Fruit fly (Drosophila melanogaster) whole organism, embryonic: ENCODE results near the gene sky.

Source experiments
- CG10366 ChIP-seq: fragments of 200-800 bp; sonication (Bioruptor generic); IDR thresholded peaks from 2 replicates; pipeline ENCODE4 v1.3.6; 2022; ENCODE audit warnings: missing biosample characterization, missing genetic modification characterization
- CG10462 ChIP-seq: fragments of 200-800 bp; sonication (Bioruptor generic); optimal IDR thresholded peaks from 2 replicates; lab custom pipeline; 2016; ENCODE audit warnings: missing biosample characterization, missing genetic modification characterization
- CG11085 ChIP-seq: fragments of 200-800 bp; sonication (Bioruptor generic); IDR thresholded peaks from 2 replicates; pipeline ENCODE4 v1.3.6; 2022; ENCODE audit warnings: missing biosample characterization, missing genetic modification characterization
- CG13894 ChIP-seq: fragments of 200-800 bp; sonication (Bioruptor generic); optimal IDR thresholded peaks from 3 replicates; lab custom pipeline; 2018; ENCODE audit warnings: missing biosample characterization, mild to moderate bottlenecking, missing genetic modification characterization, moderate library complexity
- CG17361 ChIP-seq: fragments of 200-800 bp; sonication (Bioruptor generic); IDR thresholded peaks from 3 replicates; pipeline ENCODE4 v1.3.6; 2022; ENCODE audit warnings: missing biosample characterization, missing genetic modification characterization
- CG18262 ChIP-seq: fragments of 200-800 bp; optimal IDR thresholded peaks from 3 replicates; lab custom pipeline; 2019; ENCODE audit warnings: missing biosample characterization, mild to moderate bottlenecking, missing genetic modification characterization, moderate library complexity
- CG2116 ChIP-seq: fragments of 200-800 bp; sonication (Bioruptor generic); optimal IDR thresholded peaks from 3 replicates; lab custom pipeline; 2018; ENCODE audit warnings: missing biosample characterization, mild to moderate bottlenecking, missing genetic modification characterization
- CG2120 ChIP-seq: fragments of 200-800 bp; sonication (Bioruptor generic); optimal IDR thresholded peaks from 3 replicates; lab custom pipeline; 2016; ENCODE audit warnings: missing biosample characterization, missing genetic modification characterization
- CG3847 ChIP-seq: fragments of 200-800 bp; sonication (Bioruptor generic); IDR thresholded peaks from 2 replicates; pipeline ENCODE4 v1.3.6; 2022; ENCODE audit warnings: missing biosample characterization, missing genetic modification characterization
- CG6272 ChIP-seq: fragments of 200-800 bp; sonication (Bioruptor generic); IDR thresholded peaks from 2 replicates; pipeline ENCODE4 v1.3.6; 2022; ENCODE audit warnings: missing biosample characterization, missing genetic modification characterization
- CG6765 ChIP-seq: fragments of 200-800 bp; sonication (Bioruptor generic); optimal IDR thresholded peaks from 3 replicates; lab custom pipeline; 2017; ENCODE audit warnings: missing biosample characterization, mild to moderate bottlenecking, missing genetic modification characterization
- CG6854 ChIP-seq: fragments of 200-800 bp; sonication (Bioruptor generic); optimal IDR thresholded peaks from 3 replicates; lab custom pipeline; 2017; ENCODE audit warnings: missing biosample characterization, mild to moderate bottlenecking, missing genetic modification characterization
- CG7372 ChIP-seq: fragments of 200-800 bp; sonication (Bioruptor generic); IDR thresholded peaks from 2 replicates; pipeline ENCODE4 v1.3.6; 2022; ENCODE audit warnings: missing biosample characterization, missing genetic modification characterization
- CG9797 ChIP-seq: fragments of 200-800 bp; sonication (Bioruptor generic); optimal IDR thresholded peaks from 3 replicates; lab custom pipeline; 2018; ENCODE audit warnings: missing biosample characterization, mild to moderate bottlenecking, missing genetic modification characterization
- Camta ChIP-seq: fragments of 200-800 bp; sonication (Bioruptor generic); optimal IDR thresholded peaks from 2 replicates; lab custom pipeline; 2016; ENCODE audit warnings: missing biosample characterization, missing genetic modification characterization
- Eip74EF ChIP-seq, 2 experiments: fragments of 200-800 bp in 1 of 2; fragments of >200 bp in 1 of 2; sonication (Bioruptor generic) in 1 of 2; optimal IDR thresholded peaks; 2 replicates each; lab custom pipeline; 2017 to 2019; ENCODE audit warnings: missing biosample characterization in 2 of 2, missing genetic modification characterization in 2 of 2, mild to moderate bottlenecking in 1 of 2, moderate library complexity in 1 of 2
- Hand ChIP-seq: fragments of 200-800 bp; sonication (Bioruptor generic); optimal IDR thresholded peaks from 2 replicates; lab custom pipeline; 2017; ENCODE audit warnings: mild to moderate bottlenecking, missing biosample characterization, missing genetic modification reagents, missing genetic modification characterization
- Max ChIP-seq: fragments of 200-800 bp; sonication (Bioruptor generic); optimal IDR thresholded peaks from 2 replicates; lab custom pipeline; 2016; ENCODE audit warnings: missing biosample characterization, mild to moderate bottlenecking, missing genetic modification characterization
- NC2β ChIP-seq: fragments of 200-800 bp; sonication (Bioruptor generic); optimal IDR thresholded peaks from 2 replicates; lab custom pipeline; 2016; ENCODE audit warnings: missing biosample characterization, missing genetic modification characterization
- PHDP ChIP-seq: fragments of 200-800 bp; sonication (Bioruptor generic); optimal IDR thresholded peaks from 3 replicates; lab custom pipeline; 2018; ENCODE audit warnings: missing biosample characterization, mild to moderate bottlenecking, missing genetic modification characterization, moderate library complexity
- Taf1 ChIP-seq: fragments of 200-800 bp; sonication (Bioruptor generic); IDR thresholded peaks from 2 replicates; pipeline ENCODE4 v1.3.6; 2022; ENCODE audit warnings: missing biosample characterization, missing genetic modification characterization
- Trl ChIP-seq, 3 experiments: fragments of >200 bp in 2 of 3; fragments of 200-800 bp in 1 of 3; sonication (Bioruptor generic) in 1 of 3; optimal IDR thresholded peaks; 2 replicates in 1 of 3; 3 replicates in 2 of 3; lab custom pipeline; 2016 to 2017; ENCODE audit warnings: missing biosample characterization in 1 of 3, missing genetic modification characterization in 1 of 3
- Vsx1 ChIP-seq: fragments of 200-800 bp; sonication (Bioruptor generic); optimal IDR thresholded peaks from 2 replicates; lab custom pipeline; 2017; ENCODE audit warnings: missing biosample characterization, mild to moderate bottlenecking, missing genetic modification characterization, missing genetic modification reagents
- Xbp1 ChIP-seq: fragments of 200-800 bp; sonication (Bioruptor generic); optimal IDR thresholded peaks from 3 replicates; lab custom pipeline; 2016; ENCODE audit warnings: missing biosample characterization, mild to moderate bottlenecking, missing genetic modification characterization
- amos ChIP-seq: fragments of 200-800 bp; sonication (Bioruptor generic); IDR thresholded peaks from 2 replicates; pipeline ENCODE4 v1.3.6; 2022; ENCODE audit warnings: missing biosample characterization, missing genetic modification characterization; ENCODE audit not compliant: partially characterized antibody
- ap ChIP-seq: fragments of 200-800 bp; sonication (Bioruptor generic); IDR thresholded peaks from 2 replicates; pipeline ENCODE4 v1.3.6; 2022; ENCODE audit warnings: missing biosample characterization, missing genetic modification characterization
- ato ChIP-seq: fragments of 200-800 bp; sonication (Bioruptor generic); IDR thresholded peaks from 2 replicates; pipeline ENCODE4 v1.3.6; 2022; ENCODE audit warnings: missing biosample characterization, missing genetic modification characterization; ENCODE audit not compliant: partially characterized antibody
- bbx ChIP-seq: fragments of 200-800 bp; sonication (Bioruptor generic); IDR thresholded peaks from 2 replicates; pipeline ENCODE4 v1.3.6; 2022; ENCODE audit warnings: missing biosample characterization, missing genetic modification characterization; ENCODE audit not compliant: partially characterized antibody
- ci ChIP-seq: fragments of 200-800 bp; sonication (Bioruptor generic); IDR thresholded peaks from 3 replicates; pipeline ENCODE4 v1.3.6; 2022; ENCODE audit warnings: missing biosample characterization, missing genetic modification characterization
- corto ChIP-seq: fragments of 200-800 bp; sonication (Bioruptor generic); optimal IDR thresholded peaks from 2 replicates; lab custom pipeline; 2016; ENCODE audit warnings: missing biosample characterization, mild to moderate bottlenecking, missing genetic modification characterization, moderate library complexity
- crc ChIP-seq: fragments of 200-800 bp; sonication (Bioruptor generic); optimal IDR thresholded peaks from 2 replicates; lab custom pipeline; 2016; ENCODE audit warnings: missing biosample characterization, missing genetic modification characterization
- fd3F ChIP-seq: fragments of 200-800 bp; sonication (Bioruptor generic); optimal IDR thresholded peaks from 2 replicates; lab custom pipeline; 2018; ENCODE audit warnings: missing biosample characterization, mild to moderate bottlenecking, missing genetic modification characterization, moderate library complexity
- fd96Cb ChIP-seq: fragments of 200-800 bp; sonication (Bioruptor generic); optimal IDR thresholded peaks from 2 replicates; lab custom pipeline; 2018; ENCODE audit warnings: missing biosample characterization, mild to moderate bottlenecking, missing genetic modification characterization, moderate library complexity
- ftz-f1 ChIP-seq: fragments of 200-800 bp; sonication (Bioruptor generic); optimal IDR thresholded peaks from 2 replicates; lab custom pipeline; 2016; ENCODE audit warnings: missing biosample characterization, missing genetic modification characterization
- klu ChIP-seq: fragments of 200-800 bp; sonication (Bioruptor generic); IDR thresholded peaks from 2 replicates; pipeline ENCODE4 v1.3.6; 2022; ENCODE audit warnings: missing biosample characterization, missing genetic modification characterization
- lbe ChIP-seq: fragments of 200-800 bp; sonication (Bioruptor generic); optimal IDR thresholded peaks from 2 replicates; lab custom pipeline; 2016; ENCODE audit warnings: missing biosample characterization, mild to moderate bottlenecking, missing genetic modification characterization
- nau ChIP-seq: fragments of 200-800 bp; sonication (Bioruptor generic); optimal IDR thresholded peaks from 3 replicates; lab custom pipeline; 2017; ENCODE audit warnings: missing biosample characterization, mild to moderate bottlenecking, missing genetic modification characterization, missing genetic modification reagents
- nerfin-2 ChIP-seq: fragments of 200-800 bp; sonication (Bioruptor generic); IDR thresholded peaks from 2 replicates; pipeline ENCODE4 v1.3.6; 2022; ENCODE audit warnings: missing biosample characterization, missing genetic modification characterization; ENCODE audit not compliant: partially characterized antibody
- repo ChIP-seq: fragments of 200-800 bp; sonication (Bioruptor generic); optimal IDR thresholded peaks from 2 replicates; lab custom pipeline; 2016; ENCODE audit warnings: missing biosample characterization, missing genetic modification characterization
- seq ChIP-seq: fragments of 200-800 bp; sonication (Bioruptor generic); IDR thresholded peaks from 2 replicates; pipeline ENCODE4 v1.3.6; 2022; ENCODE audit warnings: missing biosample characterization, missing genetic modification characterization
- slou ChIP-seq: fragments of 200-800 bp; sonication (Bioruptor generic); optimal IDR thresholded peaks from 3 replicates; lab custom pipeline; 2016; ENCODE audit warnings: missing biosample characterization, missing genetic modification characterization
- slp2 ChIP-seq: fragments of 200-800 bp; sonication (Bioruptor generic); optimal IDR thresholded peaks from 2 replicates; lab custom pipeline; 2016; ENCODE audit warnings: missing biosample characterization, missing genetic modification characterization
- ssp ChIP-seq: fragments of 200-800 bp; sonication (Bioruptor generic); IDR thresholded peaks from 2 replicates; pipeline ENCODE4 v1.3.6; 2022; ENCODE audit warnings: missing biosample characterization, missing genetic modification characterization
- tna ChIP-seq: fragments of 200-800 bp; sonication (Bioruptor generic); IDR thresholded peaks from 2 replicates; pipeline ENCODE4 v1.3.6; 2022; ENCODE audit warnings: missing biosample characterization, missing genetic modification characterization; ENCODE audit not compliant: partially characterized antibody
- yki ChIP-seq: fragments of >200 bp; optimal IDR thresholded peaks from 3 replicates; lab custom pipeline; 2018

sky gene

dm6 chr2L:20923088-20923571 is 4.4 kb upstream of the sky start (continued):
- TF ChIP-seq corto (GFP tag; lab: Kevin White, UChicago), result no peak
- no peak for TF ChIP-seq crc (GFP tag; lab: Kevin White, UChicago)
- no peak for TF ChIP-seq slp2 (GFP tag; lab: Kevin White, UChicago)
- TF ChIP-seq, all 482 proteins: peak for 11

dm6 chr2L:20922196-20923087 is 3.7 kb upstream of the sky start, which contains the start of gene Mtp:
Gene Mtp, minus strand, starts transcription at chr2L:20922876.
- TF ChIP-seq ci (GFP tag; lab: Robert Waterston, UW), result peak; percentile 76
- no peak; the same call in 1 of the 2 replicates for TF ChIP-seq CG6272
- TF ChIP-seq CG9797 (GFP tag; lab: Kevin White, UChicago), result no peak
- TF ChIP-seq fd3F (GFP tag; lab: Kevin White, UChicago), result peak; percentile 48
- peak; percentile 74; the same call in 2 of the 3 replicates for TF ChIP-seq CG17361
- TF ChIP-seq nerfin-2 (GFP tag; lab: Robert Waterston, UW), result 0 out of 2 replicates have a peak, but pooled peaks have one; percentile 39
- TF ChIP-seq Xbp1, result peak; percentile 75
- TF ChIP-seq Taf1, result peak; percentile 43; the same call in 1 of the 2 replicates
- TF ChIP-seq ftz-f1, result peak; percentile 51
- peak; percentile 80 for TF ChIP-seq CG18262 (tag; lab: Kevin White, UChicago)
- peak; percentile 3 to 4 for TF ChIP-seq Trl (optimal IDR thresholded peaks at IDR 0.05; lab: Kevin White, UChicago)
- TF ChIP-seq Trl (GFP tag; optimal IDR thresholded peaks at IDR 0.05; lab: Kevin White, UChicago), result peak; percentile 75
- peak; percentile 37 for TF ChIP-seq CG2116 (GFP tag; lab: Kevin White, UChicago)
- peak; percentile 64 for TF ChIP-seq Hand (GFP tag; lab: Kevin White, UChicago)
- peak; percentile 52; the same call in 1 of the 2 replicates for TF ChIP-seq amos
- peak; percentile 59 for TF ChIP-seq CG10366
- TF ChIP-seq tna (GFP tag; lab: Robert Waterston, UW), result no peak
- TF ChIP-seq PHDP (tag; lab: Kevin White, UChicago), result peak; percentile 76
- TF ChIP-seq klu (GFP tag; lab: Robert Waterston, UW), result peak; percentile 29; the same call in 1 of the 2 replicates
- peak; percentile 43; the same call in 1 of the 2 replicates for TF ChIP-seq CG7372
- TF ChIP-seq fd96Cb (tag; lab: Kevin White, UChicago), result peak; percentile 65
- peak; percentile 57 for TF ChIP-seq Vsx1 (GFP tag; lab: Kevin White, UChicago)
- peak; percentile 56 for TF ChIP-seq CG6854 (GFP tag; lab: Kevin White, UChicago)
- TF ChIP-seq ato (GFP tag; lab: Robert Waterston, UW), result 0 out of 2 replicates have a peak, but pooled peaks have one; percentile 21
- TF ChIP-seq yki, result no peak
- TF ChIP-seq slou, result peak; percentile 39
- TF ChIP-seq repo, result peak; percentile 60
- no peak for TF ChIP-seq CG6765 (GFP tag; lab: Kevin White, UChicago)
- peak in 1 of 2 experiments; percentile 63 for TF ChIP-seq Eip74EF (GFP tag; optimal IDR thresholded peaks at IDR 0.05; lab: Kevin White, UChicago)
- TF ChIP-seq CG3847 (GFP tag; lab: Robert Waterston, UW), result peak; percentile 58
- TF ChIP-seq ssp (GFP tag; lab: Robert Waterston, UW), result peak; percentile 28; the same call in 1 of the 2 replicates
- TF ChIP-seq bbx (GFP tag; lab: Robert Waterston, UW), result no peak; the same call in 1 of the 2 replicates
- TF ChIP-seq CG2120 (GFP tag; lab: Kevin White, UChicago), result peak; percentile 82
- TF ChIP-seq lbe, result peak; percentile 23
- TF ChIP-seq ap, result no peak
- no peak for TF ChIP-seq CG13894 (tag; lab: Kevin White, UChicago)
- peak; percentile 66 for TF ChIP-seq Camta (GFP tag; lab: Kevin White, UChicago)
- TF ChIP-seq CG11085 (GFP tag; lab: Robert Waterston, UW), result 0 out of 2 replicates have a peak, but pooled peaks have one; percentile 12
- peak; percentile 78 for TF ChIP-seq seq (GFP tag; lab: Robert Waterston, UW)
- TF ChIP-seq nau (GFP tag; lab: Kevin White, UChicago), result peak; percentile 28
- TF ChIP-seq Max (GFP tag; lab: Kevin White, UChicago), result peak; percentile 75
- peak; percentile 80 for TF ChIP-seq NC2β (GFP tag; lab: Kevin White, UChicago)
- peak; percentile 50 for TF ChIP-seq CG10462 (GFP tag; lab: Kevin White, UChicago)
